Worm (Caenorhabditis elegans) whole organism, L1 larva: ENCODE results near the gene rmh-2.

Experiments used
- C16A3.4 ChIP-seq: fragments of 150-350 bp; optimal IDR thresholded peaks from 2 replicates; lab custom pipeline; 2014; ENCODE audit warnings: missing biosample characterization, missing genetic modification characterization
- aha-1 ChIP-seq: fragments of 150-350 bp; optimal IDR thresholded peaks from 2 replicates; lab custom pipeline; 2014; ENCODE audit warnings: missing biosample characterization, missing genetic modification characterization
- blmp-1 ChIP-seq: fragments of 150-350 bp; optimal IDR thresholded peaks from 2 replicates; lab custom pipeline; 2014; ENCODE audit warnings: missing biosample characterization, missing genetic modification characterization
- ceh-82 ChIP-seq, 3 experiments: fragments of 150-350 bp in 1 of 3; sonication (generic microtip) in 2 of 3; optimal IDR thresholded peaks; 2 replicates each; lab custom pipeline; 2014 to 2017; ENCODE audit warnings: missing biosample characterization in 3 of 3, missing genetic modification characterization in 3 of 3
- dpl-1 ChIP-seq, 3 experiments: fragments of 150-350 bp in 2 of 3; sonication (generic microtip) in 1 of 3; optimal IDR thresholded peaks; 2 replicates each; lab custom pipeline; 2014 to 2017; ENCODE audit warnings: missing biosample characterization in 3 of 3, missing genetic modification characterization in 3 of 3, missing genetic modification reagents in 3 of 3
- dsc-1 ChIP-seq: sonication (generic microtip); optimal IDR thresholded peaks from 2 replicates; lab custom pipeline; 2016; ENCODE audit warnings: mild to moderate bottlenecking, missing genetic modification characterization, missing compliant biosample characterization
- efl-1 ChIP-seq, 4 experiments: fragments of 150-350 bp; optimal IDR thresholded peaks in 3 of 4; peaks in 1 of 4; 1 replicate in 1 of 4; 2 replicates in 3 of 4; lab custom pipeline; 2014; ENCODE audit warnings: missing biosample characterization in 2 of 4, missing genetic modification characterization in 2 of 4, missing genetic modification reagents in 2 of 4
- efl-3 ChIP-seq: fragments of 200-800 bp; sonication (Bioruptor generic); optimal IDR thresholded peaks from 2 replicates; lab custom pipeline; 2018; ENCODE audit warnings: mild to moderate bottlenecking, missing genetic modification characterization, missing compliant biosample characterization
- ets-5 ChIP-seq: fragments of 200-800 bp; sonication (Bioruptor generic); IDR thresholded peaks from 2 replicates; pipeline ENCODE4 v1.3.6; 2022; ENCODE audit warnings: missing genetic modification characterization, missing compliant biosample characterization
- fkh-10 ChIP-seq: sonication (generic microtip); optimal IDR thresholded peaks from 2 replicates; lab custom pipeline; 2017; ENCODE audit warnings: missing biosample characterization, missing genetic modification reagents, missing genetic modification characterization
- fkh-4 ChIP-seq: sonication (generic microtip); optimal IDR thresholded peaks from 2 replicates; lab custom pipeline; 2016; ENCODE audit warnings: missing compliant biosample characterization, missing genetic modification characterization, borderline replicate concordance
- fkh-8 ChIP-seq: sonication (generic microtip); optimal IDR thresholded peaks from 2 replicates; lab custom pipeline; 2016; ENCODE audit warnings: mild to moderate bottlenecking, missing genetic modification characterization, missing compliant biosample characterization
- hpl-2 ChIP-seq: fragments of 150-350 bp; optimal IDR thresholded peaks from 2 replicates; lab custom pipeline; 2014; ENCODE audit warnings: missing biosample characterization, missing genetic modification reagents, missing genetic modification characterization
- irx-1 ChIP-seq: sonication (generic microtip); optimal IDR thresholded peaks from 2 replicates; lab custom pipeline; 2016; ENCODE audit warnings: missing genetic modification characterization, missing compliant biosample characterization
- isw-1 ChIP-seq: fragments of 200-800 bp; sonication (Bioruptor generic); IDR thresholded peaks from 2 replicates; pipeline ENCODE4 v1.3.6; 2022; ENCODE audit warnings: missing genetic modification characterization, missing compliant biosample characterization
- lin-13 ChIP-seq: fragments of 150-350 bp; optimal IDR thresholded peaks from 2 replicates; lab custom pipeline; 2014; ENCODE audit warnings: missing biosample characterization, missing genetic modification reagents, missing genetic modification characterization
- lin-14 ChIP-seq: fragments of 200-800 bp; sonication (Bioruptor generic); optimal IDR thresholded peaks from 2 replicates; lab custom pipeline; 2018; ENCODE audit warnings: mild to moderate bottlenecking, missing genetic modification characterization, moderate library complexity, missing compliant biosample characterization
- lin-15B ChIP-seq: fragments of 150-350 bp; sonication (generic microtip); optimal IDR thresholded peaks from 3 replicates; lab custom pipeline; 2014; ENCODE audit warnings: missing biosample characterization, missing genetic modification characterization
- lin-35 ChIP-seq, 2 experiments: fragments of 150-350 bp; optimal IDR thresholded peaks; 2 replicates each; lab custom pipeline; 2014; ENCODE audit warnings: missing biosample characterization in 2 of 2, missing genetic modification characterization in 2 of 2, missing genetic modification reagents in 2 of 2
- lsy-2 ChIP-seq, 2 experiments: fragments of 150-350 bp; optimal IDR thresholded peaks; 2 replicates each; lab custom pipeline; 2014; ENCODE audit warnings: missing biosample characterization in 2 of 2, missing genetic modification characterization in 2 of 2
- mab-9 ChIP-seq: fragments of 200-800 bp; sonication (Bioruptor generic); IDR thresholded peaks from 2 replicates; pipeline ENCODE4 v1.3.6; 2022; ENCODE audit warnings: missing genetic modification reagents, missing genetic modification characterization, missing compliant biosample characterization
- mdl-1 ChIP-seq, 2 experiments: fragments of 150-350 bp; optimal IDR thresholded peaks; 2 replicates each; lab custom pipeline; 2014 to 2017; ENCODE audit warnings: missing biosample characterization in 2 of 2, missing genetic modification characterization in 2 of 2, inconsistent platforms in 1 of 2
- mep-1 ChIP-seq: fragments of 150-350 bp; optimal IDR thresholded peaks from 2 replicates; lab custom pipeline; 2014; ENCODE audit warnings: missing biosample characterization, missing genetic modification characterization
- nhr-12 ChIP-seq: sonication (generic microtip); optimal IDR thresholded peaks from 2 replicates; lab custom pipeline; 2017; ENCODE audit warnings: missing biosample characterization, missing genetic modification characterization
- nhr-20 ChIP-seq: sonication (generic microtip); optimal IDR thresholded peaks from 2 replicates; lab custom pipeline; 2016; ENCODE audit warnings: mild to moderate bottlenecking, missing genetic modification characterization, missing compliant biosample characterization
- nhr-47 ChIP-seq: sonication (generic microtip); optimal IDR thresholded peaks from 2 replicates; lab custom pipeline; 2016; ENCODE audit warnings: mild to moderate bottlenecking, missing genetic modification characterization, moderate library complexity, missing compliant biosample characterization
- nhr-71 ChIP-seq: sonication (generic microtip); optimal IDR thresholded peaks from 2 replicates; lab custom pipeline; 2016; ENCODE audit warnings: mild to moderate bottlenecking, missing genetic modification characterization, moderate library complexity, missing compliant biosample characterization
- nhr-76 ChIP-seq: sonication (generic microtip); optimal IDR thresholded peaks from 2 replicates; lab custom pipeline; 2017; ENCODE audit warnings: missing biosample characterization, missing genetic modification characterization
- nhr-84 ChIP-seq: sonication (generic microtip); optimal IDR thresholded peaks from 2 replicates; lab custom pipeline; 2017; ENCODE audit warnings: missing biosample characterization, missing genetic modification characterization
- nhr-90 ChIP-seq: sonication (generic microtip); optimal IDR thresholded peaks from 2 replicates; lab custom pipeline; 2016; ENCODE audit warnings: mild to moderate bottlenecking, missing genetic modification characterization, missing compliant biosample characterization; ENCODE audit not compliant: poor library complexity
- pax-3 ChIP-seq: fragments of 200-800 bp; sonication (Bioruptor generic); optimal IDR thresholded peaks from 2 replicates; lab custom pipeline; 2018; ENCODE audit warnings: mild to moderate bottlenecking, missing genetic modification characterization, moderate library complexity, missing compliant biosample characterization
- rnt-1 ChIP-seq: sonication (generic microtip); optimal IDR thresholded peaks from 2 replicates; lab custom pipeline; 2016; ENCODE audit warnings: mild to moderate bottlenecking, missing genetic modification characterization, moderate library complexity, missing compliant biosample characterization
- snu-23 ChIP-seq: sonication (generic microtip); optimal IDR thresholded peaks from 2 replicates; lab custom pipeline; 2016; ENCODE audit warnings: missing genetic modification characterization, missing compliant biosample characterization
- sptf-1 ChIP-seq: fragments of 150-350 bp; optimal IDR thresholded peaks from 2 replicates; lab custom pipeline; 2014; ENCODE audit warnings: missing biosample characterization, missing genetic modification characterization
- swsn-7 ChIP-seq: sonication (generic microtip); optimal IDR thresholded peaks from 2 replicates; lab custom pipeline; 2016; ENCODE audit warnings: missing genetic modification characterization, missing compliant biosample characterization
- unc-130 ChIP-seq: fragments of 150-350 bp; optimal IDR thresholded peaks from 2 replicates; lab custom pipeline; 2017; ENCODE audit warnings: missing biosample characterization, missing genetic modification characterization, inconsistent platforms
- unc-30 ChIP-seq: sonication (generic microtip); optimal IDR thresholded peaks from 2 replicates; lab custom pipeline; 2017; ENCODE audit warnings: missing biosample characterization, missing genetic modification characterization
- unc-86 ChIP-seq: sonication (generic microtip); optimal IDR thresholded peaks from 2 replicates; lab custom pipeline; 2016; ENCODE audit warnings: missing genetic modification characterization, missing compliant biosample characterization
- unc-98 ChIP-seq: fragments of 200-800 bp; sonication (Bioruptor generic); IDR thresholded peaks from 2 replicates; pipeline ENCODE4 v1.3.6; 2022; ENCODE audit warnings: missing genetic modification characterization, missing compliant biosample characterization
- xbp-1 ChIP-seq: sonication (generic microtip); optimal IDR thresholded peaks from 2 replicates; lab custom pipeline; 2016; ENCODE audit warnings: missing genetic modification characterization, missing compliant biosample characterization
- zip-4 ChIP-seq: fragments of 200-800 bp; sonication (Bioruptor generic); optimal IDR thresholded peaks from 2 replicates; lab custom pipeline; 2018; ENCODE audit warnings: mild to moderate bottlenecking, missing genetic modification characterization, moderate library complexity, missing compliant biosample characterization

rmh-2 gene

ce11 chrV:9930612-9931065 is at the start of gene rmh-2, which contains the start of gene suds-3:
TSS of gene rmh-2 (minus strand) at chrV:9930775.
TSS of gene suds-3 (plus strand) at chrV:9931015.
- no peak for TF ChIP-seq lin-13 (GFP tag; lab: Kevin White, UChicago)
- TF ChIP-seq blmp-1 (tag; lab: Kevin White, UChicago) = peak; percentile 1
- no peak for TF ChIP-seq nhr-84
- TF ChIP-seq nhr-90 (tag; lab: Kevin White, UChicago) = peak; percentile 7
- peak; percentile 9 for TF ChIP-seq unc-130 (tag; lab: Kevin White, UChicago)
- peak in 1 of 3 experiments; percentile 9 for TF ChIP-seq ceh-82 (tag; optimal IDR thresholded peaks at IDR 0.05; lab: Kevin White, UChicago)
- TF ChIP-seq mab-9 (GFP tag; lab: Robert Waterston, UW) = no peak
- TF ChIP-seq C16A3.4 = peak; percentile 53
- TF ChIP-seq fkh-4 (tag; lab: Kevin White, UChicago) = no peak
- TF ChIP-seq rnt-1 (tag; lab: Kevin White, UChicago) = peak; percentile 69
- TF ChIP-seq dsc-1 (tag; lab: Kevin White, UChicago) = peak; percentile 11
- TF ChIP-seq efl-1 (optimal IDR thresholded peaks at IDR 0.05; lab: Kevin White, UChicago) = peak; percentile 60 to 85
- TF ChIP-seq efl-1 (GFP tag; optimal IDR thresholded peaks at IDR 0.05 in 1 of 2; lab: Kevin White, UChicago) = peak; percentile 78 to 98
- peak in 1 of 2 experiments; percentile 16 for TF ChIP-seq mdl-1 (tag; optimal IDR thresholded peaks at IDR 0.05; lab: Kevin White, UChicago)
- TF ChIP-seq swsn-7 (tag; lab: Kevin White, UChicago) = peak; percentile 20
- TF ChIP-seq lsy-2 (tag; optimal IDR thresholded peaks at IDR 0.05; lab: Kevin White, UChicago) = peak in 1 of 2 experiments; percentile 69
- peak; percentile 69 to 92 for TF ChIP-seq lin-35 (GFP tag; optimal IDR thresholded peaks at IDR 0.05; lab: Kevin White, UChicago)
- TF ChIP-seq dpl-1 (GFP tag; optimal IDR thresholded peaks at IDR 0.05; lab: Kevin White, UChicago) = peak; percentile 72 to 87 (median 82)
- TF ChIP-seq nhr-71 = peak; percentile 50
- TF ChIP-seq nhr-20 (tag; lab: Kevin White, UChicago) = peak; percentile 31
- TF ChIP-seq aha-1 (tag; lab: Kevin White, UChicago) = no peak
- TF ChIP-seq xbp-1 (tag; lab: Kevin White, UChicago) = peak; percentile 26
- TF ChIP-seq lin-15B (tag; lab: Kevin White, UChicago) = peak; percentile 39

DNA sequence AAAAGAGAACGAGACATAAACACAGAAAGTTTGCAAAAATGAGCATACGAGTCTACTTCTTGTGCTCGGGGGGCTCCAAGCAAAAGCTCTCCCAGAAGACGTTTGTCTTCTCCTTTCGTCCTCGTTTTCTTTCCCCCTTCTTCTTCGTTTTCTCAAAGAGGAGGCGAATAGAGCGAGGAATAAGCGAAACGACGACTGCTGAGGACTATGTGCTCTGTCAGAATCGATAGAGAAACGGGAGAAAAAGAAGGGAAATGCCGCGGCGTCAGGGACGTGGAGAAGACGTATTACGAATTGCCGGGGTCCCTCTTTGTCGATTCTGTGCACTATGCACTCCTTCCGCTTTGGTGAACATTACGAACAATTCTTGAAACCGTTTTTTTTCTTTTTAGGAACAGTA is 47.9 kb upstream of the rmh-2 start:
- TF ChIP-seq blmp-1 (tag; lab: Kevin White, UChicago) (no peak), sptf-1 (tag; lab: Kevin White, UChicago) (no peak), rnt-1 (tag; lab: Kevin White, UChicago) (no peak), irx-1 (tag; lab: Kevin White, UChicago) (no peak), fkh-10 (GFP tag; lab: Kevin White, UChicago) (peak; percentile 32), fkh-8 (tag; lab: Kevin White, UChicago) (peak; percentile 50), mep-1 (tag; lab: Kevin White, UChicago) (peak; percentile 26), unc-98 (GFP tag; lab: Robert Waterston, UW) (no peak), pax-3 (no peak), efl-3 (GFP tag; lab: Kevin White, UChicago) (no peak), ceh-82 (tag; optimal IDR thresholded peaks at IDR 0.05; lab: Kevin White, UChicago) (peak in 1 of 3 experiments; percentile 51), lsy-2 (tag; optimal IDR thresholded peaks at IDR 0.05; lab: Kevin White, UChicago) (peak in 1 of 2 experiments; percentile 9), unc-30 (tag; lab: Kevin White, UChicago) (no peak), unc-86 (tag; lab: Kevin White, UChicago) (peak; percentile 33), dsc-1 (tag; lab: Kevin White, UChicago) (no peak), hpl-2 (no peak), nhr-12 (tag; lab: Kevin White, UChicago) (no peak), lin-14 (peak; percentile 83), ets-5 (GFP tag; lab: Robert Waterston, UW) (no peak), snu-23 (peak; percentile 11), isw-1 (GFP tag; lab: Robert Waterston, UW) (no peak), mab-9 (GFP tag; lab: Robert Waterston, UW) (no peak), lin-13 (GFP tag; lab: Kevin White, UChicago) (no peak), nhr-47 (tag; lab: Kevin White, UChicago) (peak; percentile 12), swsn-7 (tag; lab: Kevin White, UChicago) (peak; percentile 19), nhr-76 (tag; lab: Kevin White, UChicago) (no peak), nhr-71 (peak; percentile 19), zip-4 (GFP tag; lab: Kevin White, UChicago) (no peak)
